Worm (Caenorhabditis elegans): ENCODE results near the gene unc-27.

- TF ChIP-seq unc-39 (tag; optimal IDR thresholded peaks at IDR 0.05), result no peak
- TF ChIP-seq lin-39 (tag; optimal IDR thresholded peaks at IDR 0.05), result peak; percentile 94
- TF ChIP-seq ztf-11 (tag; optimal IDR thresholded peaks at IDR 0.05), result no peak
Measured at ce11 chrX:8810908-8811307, 21.7 kb downstream of the unc-27 start, which contains the start of gene R04E5.9.

All from whole organism, L3 larva.